Worm (Caenorhabditis elegans) whole organism, L4/young adult: Measurements from ENCODE around the gene spop-1.

Experiments
- W03F9.2 ChIP-seq: fragments of 150-350 bp; optimal IDR thresholded peaks from 2 replicates; lab custom pipeline; 2014; ENCODE audit warnings: missing biosample characterization, missing genetic modification characterization
- dao-5 ChIP-seq: sonication (generic microtip); optimal IDR thresholded peaks from 2 replicates; lab custom pipeline; 2016; ENCODE audit warnings: missing genotype, missing genetic modification characterization, moderate library complexity, missing compliant biosample characterization
- him-1 ChIP-seq: sonication (generic microtip); optimal IDR thresholded peaks from 2 replicates; lab custom pipeline; 2016; ENCODE audit warnings: missing genotype, missing genetic modification reagents, missing genetic modification characterization, missing compliant biosample characterization

DNA sequence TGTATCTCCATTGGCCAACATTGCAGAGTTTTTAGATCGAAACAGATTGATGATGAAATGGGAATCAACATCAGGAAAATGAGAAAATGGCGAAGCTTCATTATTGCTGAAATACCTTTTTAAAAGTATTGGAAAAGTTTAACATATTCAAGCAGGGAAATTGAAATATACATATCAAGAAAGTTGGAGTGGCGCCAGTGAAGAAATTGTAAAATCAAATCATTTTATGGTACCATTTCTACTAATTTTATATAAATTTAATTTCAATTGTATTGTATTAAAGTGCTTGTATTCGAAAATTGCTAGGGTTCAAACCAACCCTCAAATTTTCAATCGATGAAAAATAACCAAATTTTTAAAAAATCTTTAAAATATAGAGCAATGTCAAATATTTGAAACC, 8.5 kb upstream of the spop-1 start, which contains the start of gene srt-55:
- no peak for TF ChIP-seq him-1 (tag; lab: Kevin White, UChicago)
- no peak for TF ChIP-seq dao-5
- no peak for TF ChIP-seq W03F9.2 (tag; lab: Kevin White, UChicago)
